Worm (Caenorhabditis elegans) whole organism, L2 larva: ENCODE measurements around the gene osg-1.

Source experiments
- R02D3.7 ChIP-seq: fragments of 150-350 bp; optimal IDR thresholded peaks from 2 replicates; lab custom pipeline; 2014; ENCODE audit warnings: missing biosample characterization, missing genetic modification characterization
- dmd-4 ChIP-seq: sonication (generic microtip); optimal IDR thresholded peaks from 2 replicates; lab custom pipeline; 2017; ENCODE audit warnings: missing biosample characterization, missing genetic modification characterization
- lin-13 ChIP-seq: fragments of 150-350 bp; optimal IDR thresholded peaks from 2 replicates; lab custom pipeline; 2014; ENCODE audit warnings: missing biosample characterization, missing genetic modification reagents, missing genetic modification characterization
- nhr-11 ChIP-seq: fragments of 150-350 bp; optimal IDR thresholded peaks from 2 replicates; lab custom pipeline; 2014; ENCODE audit warnings: missing biosample characterization, missing genetic modification characterization
- unc-62 ChIP-seq: fragments of 150-350 bp; optimal IDR thresholded peaks from 2 replicates; lab custom pipeline; 2014; ENCODE audit warnings: missing biosample characterization, missing genetic modification reagents, missing genetic modification characterization
- ztf-4 ChIP-seq: fragments of 150-350 bp; optimal IDR thresholded peaks from 2 replicates; lab custom pipeline; 2014; ENCODE audit warnings: missing biosample characterization, missing genetic modification characterization

- no peak for TF ChIP-seq ztf-4 (tag; lab: Kevin White, UChicago)
- TF ChIP-seq unc-62 (GFP tag; lab: Kevin White, UChicago): no peak
- no peak for TF ChIP-seq R02D3.7
- TF ChIP-seq lin-13 (GFP tag; lab: Kevin White, UChicago): no peak
- TF ChIP-seq dmd-4 (tag; lab: Kevin White, UChicago): no peak
- no peak for TF ChIP-seq nhr-11 (tag; lab: Kevin White, UChicago)
Measured at ce11 chrIII:5448177-5448576, 39.2 kb upstream of the osg-1 start, which contains the start of gene skpt-1.
